Worm (Caenorhabditis elegans) whole organism, early embryonic: ENCODE measurements around the gene col-102.

Source experiments
- B0310.2 ChIP-seq: sonication (generic microtip); optimal IDR thresholded peaks from 2 replicates; lab custom pipeline; 2016; ENCODE audit warnings: mild to moderate bottlenecking, missing genetic modification characterization, missing compliant biosample characterization
- F13C5.2 ChIP-seq: sonication (generic microtip); optimal IDR thresholded peaks from 2 replicates; lab custom pipeline; 2017; ENCODE audit warnings: mild to moderate bottlenecking, missing genetic modification characterization, inconsistent platforms, missing compliant biosample characterization
- aly-1 ChIP-seq: sonication (generic microtip); optimal IDR thresholded peaks from 2 replicates; lab custom pipeline; 2016; ENCODE audit warnings: missing genetic modification characterization, missing compliant biosample characterization
- ama-1 ChIP-seq: fragments of 150-350 bp; optimal IDR thresholded peaks from 2 replicates; lab custom pipeline; 2014
- ceh-13 ChIP-seq: fragments of 200-800 bp; sonication (Bioruptor generic); optimal IDR thresholded peaks from 2 replicates; lab custom pipeline; 2018; ENCODE audit warnings: mild to moderate bottlenecking, missing genetic modification characterization, missing compliant biosample characterization
- ceh-36 ChIP-seq: sonication (generic microtip); optimal IDR thresholded peaks from 2 replicates; lab custom pipeline; 2016; ENCODE audit warnings: missing genetic modification characterization, inconsistent platforms, missing compliant biosample characterization
- ets-7 ChIP-seq: sonication (generic microtip); optimal IDR thresholded peaks from 2 replicates; lab custom pipeline; 2016; ENCODE audit warnings: missing genotype, missing genetic modification characterization, missing compliant biosample characterization
- flt-1 ChIP-seq: fragments of 200-800 bp; sonication (Bioruptor generic); IDR thresholded peaks from 2 replicates; pipeline ENCODE4 v1.3.6; 2022; ENCODE audit warnings: missing genetic modification characterization, missing compliant biosample characterization
- hmbx-1 ChIP-seq: sonication (generic microtip); optimal IDR thresholded peaks from 2 replicates; lab custom pipeline; 2016; ENCODE audit warnings: mild to moderate bottlenecking, missing genetic modification characterization, missing compliant biosample characterization
- hmg-4 ChIP-seq: fragments of 200-800 bp; sonication (Bioruptor generic); optimal IDR thresholded peaks from 2 replicates; lab custom pipeline; 2018; ENCODE audit warnings: mild to moderate bottlenecking, missing genetic modification characterization, missing compliant biosample characterization
- hnd-1 ChIP-seq: sonication (generic microtip); optimal IDR thresholded peaks from 2 replicates; lab custom pipeline; 2016; ENCODE audit warnings: missing genetic modification characterization, missing compliant biosample characterization
- pes-1 ChIP-seq: fragments of 200-800 bp; sonication (Bioruptor generic); IDR thresholded peaks from 2 replicates; pipeline ENCODE4 v1.3.6; 2022; ENCODE audit warnings: missing genetic modification reagents, missing genetic modification characterization, missing compliant biosample characterization
- scrt-1 ChIP-seq: fragments of 200-800 bp; sonication (Bioruptor generic); IDR thresholded peaks from 2 replicates; pipeline ENCODE4 v1.3.6; 2022; ENCODE audit warnings: missing genetic modification characterization, missing compliant biosample characterization
- sea-1 ChIP-seq: fragments of 200-800 bp; sonication (Bioruptor generic); conservative IDR thresholded peaks from 2 replicates; pipeline ENCODE4 v1.3.6; 2022; ENCODE audit warnings: missing genetic modification characterization, missing compliant biosample characterization
- tbx-11 ChIP-seq: fragments of 200-800 bp; sonication (Bioruptor generic); IDR thresholded peaks from 2 replicates; pipeline ENCODE4 v1.3.6; 2022; ENCODE audit warnings: missing genetic modification characterization, missing compliant biosample characterization
- tbx-37 ChIP-seq: fragments of 200-800 bp; sonication (Bioruptor generic); conservative IDR thresholded peaks from 2 replicates; pipeline ENCODE4 v1.3.6; 2022; ENCODE audit warnings: missing genetic modification reagents, missing genetic modification characterization, missing compliant biosample characterization
- tra-4 ChIP-seq: sonication (generic microtip); optimal IDR thresholded peaks from 2 replicates; lab custom pipeline; 2017; ENCODE audit warnings: missing genetic modification characterization, missing compliant biosample characterization

Gene col-102

DNA sequence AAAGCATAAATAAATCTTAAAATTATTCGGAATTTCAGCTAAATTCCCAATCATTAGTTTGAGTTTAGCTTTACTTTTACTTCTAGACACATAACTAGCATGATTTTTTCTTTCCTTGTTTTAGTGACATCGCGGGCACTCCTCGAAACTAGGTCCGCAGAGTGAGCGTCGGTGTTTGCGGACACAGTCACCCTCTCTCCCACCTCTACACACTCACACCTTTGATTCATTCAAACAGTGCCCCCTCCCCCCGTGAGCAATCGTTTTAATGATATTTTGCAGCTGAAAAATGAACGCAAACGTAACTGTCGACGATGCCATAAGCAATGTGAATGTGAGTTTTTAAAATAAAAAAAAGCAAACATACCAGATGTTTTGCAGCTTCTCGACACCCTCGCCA, 31.8 kb upstream of the col-102 start, which contains the start of gene gex-2:
TSS of gene gex-2 (plus strand) at position 283 of the 400 bp plus-strand sequence.
- no peak for TF ChIP-seq aly-1 (tag; lab: Kevin White, UChicago)
- TF ChIP-seq hmg-4 (GFP tag; lab: Kevin White, UChicago), result peak; percentile 54
- TF ChIP-seq tbx-37 (GFP tag; lab: Robert Waterston, UW), result no peak
- peak; percentile 35; the same call in 1 of the 2 replicates for TF ChIP-seq pes-1 (GFP tag; lab: Robert Waterston, UW)
- TF ChIP-seq F13C5.2 (tag; lab: Kevin White, UChicago), result peak; percentile 23
- no peak for TF ChIP-seq ets-7 (tag; lab: Kevin White, UChicago)

DNA sequence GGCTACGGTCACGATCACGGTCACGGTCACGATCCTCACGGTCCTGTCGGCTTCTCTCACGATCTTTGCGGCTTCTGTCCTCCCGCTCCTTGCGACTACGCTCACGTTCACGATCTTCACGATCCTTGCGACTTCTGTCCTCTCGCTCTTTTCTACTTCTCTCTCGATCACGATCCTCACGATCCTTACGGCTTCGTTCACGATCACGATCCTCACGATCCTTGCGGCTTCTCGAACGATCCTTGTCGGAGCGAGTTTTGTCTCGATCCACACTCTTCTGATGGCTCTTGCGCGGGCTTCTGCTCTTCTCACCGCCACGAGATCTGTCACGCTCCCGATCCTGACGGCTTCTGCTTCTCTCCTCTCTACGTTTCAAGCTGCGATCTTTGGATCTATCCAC, 23.7 kb upstream of the col-102 start:
- no peak for TF ChIP-seq aly-1 (tag; lab: Kevin White, UChicago)
- TF ChIP-seq F13C5.2 (tag; lab: Kevin White, UChicago), result no peak
- TF ChIP-seq tra-4, result no peak
- TF ChIP-seq ceh-13, result no peak

DNA sequence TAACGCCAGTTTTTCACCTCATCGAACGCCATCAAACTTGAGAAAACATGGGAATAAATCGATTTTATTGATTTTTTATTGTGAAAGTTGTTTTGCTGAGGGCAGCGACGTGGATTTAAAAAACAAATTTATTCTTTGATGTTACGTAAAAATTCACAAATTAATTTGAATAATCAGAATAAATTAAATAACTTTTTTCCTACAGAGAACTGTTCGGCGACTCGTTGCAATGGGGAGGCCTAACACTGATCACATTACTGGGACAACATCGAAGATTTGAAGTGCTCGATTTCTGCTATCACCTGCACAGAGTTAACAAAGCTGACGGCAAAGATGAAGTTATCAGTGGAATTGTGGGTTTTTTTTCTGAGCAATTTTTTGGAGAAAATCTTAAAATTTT, 22.1 kb upstream of the col-102 start, which contains the start of gene F56A11.6:
TSS of gene F56A11.6 (minus strand) at position 101 of the 400 bp plus-strand sequence.
- TF ChIP-seq tra-4 (no peak), F13C5.2 (tag; lab: Kevin White, UChicago) (no peak), aly-1 (tag; lab: Kevin White, UChicago) (no peak), tbx-11 (GFP tag; lab: Robert Waterston, UW) (no peak), hnd-1 (tag; lab: Kevin White, UChicago) (no peak), ets-7 (tag; lab: Kevin White, UChicago) (no peak), scrt-1 (GFP tag; lab: Robert Waterston, UW) (no peak), sea-1 (GFP tag; lab: Robert Waterston, UW) (no peak), ceh-36 (no peak), ceh-13 (no peak), tbx-37 (GFP tag; lab: Robert Waterston, UW) (no peak), flt-1 (GFP tag; lab: Robert Waterston, UW) (no peak), hmbx-1 (tag; lab: Kevin White, UChicago) (no peak), B0310.2 (tag; lab: Kevin White, UChicago) (no peak), pes-1 (GFP tag; lab: Robert Waterston, UW) (no peak), hmg-4 (GFP tag; lab: Kevin White, UChicago) (no peak), ama-1 (lab: Kevin White, UChicago) (no peak)

DNA sequence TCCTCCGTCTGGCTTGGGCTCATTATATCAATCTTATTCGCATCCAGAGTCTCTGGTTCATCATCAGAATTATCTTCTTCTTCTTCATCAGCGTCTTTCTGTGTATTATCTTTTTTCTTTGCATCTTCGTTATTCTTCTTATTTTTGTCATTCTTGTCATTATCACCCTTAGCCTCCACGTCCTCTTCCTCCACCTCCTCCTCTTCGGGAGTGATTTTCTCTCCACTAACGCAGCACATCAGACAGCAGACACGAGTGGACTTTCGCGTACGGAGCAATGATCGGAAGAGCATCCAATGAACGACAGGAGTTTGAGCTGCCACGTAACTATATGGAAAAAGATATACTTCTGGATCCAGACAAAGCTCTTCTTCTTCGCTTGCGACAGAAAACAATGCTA, 20.2 kb upstream of the col-102 start:
- TF ChIP-seq F13C5.2 (tag; lab: Kevin White, UChicago), result no peak
- no peak for TF ChIP-seq ceh-13
- no peak for TF ChIP-seq pes-1 (GFP tag; lab: Robert Waterston, UW)
- no peak for TF ChIP-seq hmg-4 (GFP tag; lab: Kevin White, UChicago)
- TF ChIP-seq hnd-1 (tag; lab: Kevin White, UChicago), result no peak
- TF ChIP-seq tbx-11 (GFP tag; lab: Robert Waterston, UW), result no peak
- TF ChIP-seq ama-1 (lab: Kevin White, UChicago), result no peak
- no peak for TF ChIP-seq tra-4
- no peak for TF ChIP-seq hmbx-1 (tag; lab: Kevin White, UChicago)
- TF ChIP-seq flt-1 (GFP tag; lab: Robert Waterston, UW), result no peak
- no peak for TF ChIP-seq ets-7 (tag; lab: Kevin White, UChicago)
- TF ChIP-seq ceh-36, result no peak
- no peak for TF ChIP-seq sea-1 (GFP tag; lab: Robert Waterston, UW)
- TF ChIP-seq B0310.2 (tag; lab: Kevin White, UChicago), result no peak

DNA sequence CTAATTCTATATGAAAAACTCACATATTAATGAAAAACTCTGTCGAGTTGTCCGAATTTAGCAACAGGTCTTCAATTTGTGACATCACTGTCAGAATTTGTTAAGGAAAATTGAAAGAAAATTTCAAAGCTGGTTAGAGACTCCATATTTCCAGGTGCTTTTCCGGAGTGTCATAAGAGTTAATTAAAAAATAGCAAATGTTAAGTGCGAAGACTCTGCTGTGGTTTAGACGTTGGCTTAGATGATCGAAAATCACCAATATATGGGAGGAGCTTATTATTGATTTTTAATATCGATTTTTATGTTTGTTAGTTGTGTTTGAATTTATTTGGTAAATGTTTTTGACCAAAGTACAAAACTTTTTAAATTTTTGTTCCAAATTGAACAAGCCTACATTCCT, 16.5 kb upstream of the col-102 start, which contains the start of gene C18H7.12:
TSS of gene C18H7.12 (minus strand) at position 101 of the 400 bp plus-strand sequence.
- no peak for TF ChIP-seq ets-7 (tag; lab: Kevin White, UChicago)
- no peak for TF ChIP-seq ceh-36
- no peak for TF ChIP-seq ceh-13
- TF ChIP-seq tbx-11 (GFP tag; lab: Robert Waterston, UW), result no peak
- no peak for TF ChIP-seq hmbx-1 (tag; lab: Kevin White, UChicago)
- no peak for TF ChIP-seq flt-1 (GFP tag; lab: Robert Waterston, UW)
- no peak for TF ChIP-seq tra-4
- no peak for TF ChIP-seq tbx-37 (GFP tag; lab: Robert Waterston, UW)
- no peak for TF ChIP-seq aly-1 (tag; lab: Kevin White, UChicago)
- TF ChIP-seq hnd-1 (tag; lab: Kevin White, UChicago), result no peak

DNA sequence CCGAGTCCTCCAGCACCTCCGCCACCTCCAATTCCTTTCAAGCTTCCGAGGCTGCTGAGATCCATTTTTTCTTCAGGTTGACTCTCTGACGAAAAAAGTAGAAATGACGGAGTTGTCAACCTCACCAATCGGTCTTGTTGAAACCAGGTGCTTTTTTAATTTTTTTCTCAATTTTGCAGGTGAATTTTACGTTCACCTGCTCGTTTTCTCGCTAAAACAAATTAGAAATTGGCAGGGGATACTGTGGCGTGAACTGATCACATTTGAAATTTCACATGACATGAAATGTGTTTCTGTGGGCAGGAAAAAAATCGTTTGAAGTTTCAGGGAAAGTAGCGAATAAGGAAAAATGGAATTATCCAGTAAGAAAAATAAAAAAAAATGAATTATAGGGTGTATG, 11.9 kb upstream of the col-102 start, which contains the start of gene C18H7.6:
TSS of gene C18H7.6 (minus strand) at position 104 of the 400 bp plus-strand sequence.
- TF ChIP-seq ets-7 (tag; lab: Kevin White, UChicago), result no peak
- no peak for TF ChIP-seq tra-4
- no peak for TF ChIP-seq tbx-11 (GFP tag; lab: Robert Waterston, UW)
- no peak for TF ChIP-seq flt-1 (GFP tag; lab: Robert Waterston, UW)
- TF ChIP-seq ceh-36, result no peak
- no peak for TF ChIP-seq scrt-1 (GFP tag; lab: Robert Waterston, UW)
- TF ChIP-seq ama-1 (lab: Kevin White, UChicago), result no peak
- TF ChIP-seq B0310.2 (tag; lab: Kevin White, UChicago), result no peak
- TF ChIP-seq tbx-37 (GFP tag; lab: Robert Waterston, UW), result no peak
- no peak for TF ChIP-seq sea-1 (GFP tag; lab: Robert Waterston, UW)
- no peak for TF ChIP-seq pes-1 (GFP tag; lab: Robert Waterston, UW)
- TF ChIP-seq hmg-4 (GFP tag; lab: Kevin White, UChicago), result no peak
- TF ChIP-seq ceh-13, result no peak
- TF ChIP-seq hnd-1 (tag; lab: Kevin White, UChicago), result no peak
- TF ChIP-seq F13C5.2 (tag; lab: Kevin White, UChicago), result no peak
- TF ChIP-seq hmbx-1 (tag; lab: Kevin White, UChicago), result no peak

DNA sequence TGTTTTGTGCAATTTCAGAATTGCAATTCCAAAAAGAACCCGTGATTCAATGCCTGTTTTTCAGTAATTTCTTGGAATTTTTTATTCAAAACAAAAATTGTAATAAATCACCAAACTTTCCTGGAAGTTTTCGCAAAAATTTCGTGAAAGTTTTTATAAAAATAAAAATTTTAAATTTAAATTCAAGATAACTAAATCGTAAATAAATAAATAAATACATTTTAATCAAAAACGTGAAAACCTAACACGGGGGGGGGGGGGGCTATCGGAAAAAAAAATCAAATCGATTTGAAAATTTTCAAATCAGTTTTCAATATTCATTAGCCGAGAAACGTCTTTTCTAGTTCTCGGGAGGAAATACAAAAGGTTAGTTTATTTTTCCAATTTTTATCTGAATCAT, 11.2 kb upstream of the col-102 start, which contains the start of gene C18H7.4:
TSS of gene C18H7.4 (plus strand) at position 301 of the 400 bp plus-strand sequence.
- TF ChIP-seq sea-1 (GFP tag; lab: Robert Waterston, UW) (no peak), hmbx-1 (tag; lab: Kevin White, UChicago) (no peak), hmg-4 (GFP tag; lab: Kevin White, UChicago) (no peak), ceh-36 (no peak), ama-1 (lab: Kevin White, UChicago) (no peak), scrt-1 (GFP tag; lab: Robert Waterston, UW) (no peak)
